Fruit fly (Drosophila melanogaster) whole organism, embryonic: ENCODE measurements around the gene CG1233.

ENCODE experiments used
- ATbp ChIP-seq: fragments of 200-800 bp; sonication (Bioruptor generic); optimal IDR thresholded peaks from 2 replicates; lab custom pipeline; 2017; ENCODE audit warnings: missing biosample characterization, mild to moderate bottlenecking, missing genetic modification characterization, missing genetic modification reagents
- Atf6 ChIP-seq: fragments of 200-800 bp; sonication (Bioruptor generic); IDR thresholded peaks from 2 replicates; pipeline ENCODE4 v1.3.6; 2022; ENCODE audit warnings: missing biosample characterization, missing genetic modification characterization
- Blimp-1 ChIP-seq: fragments of 200-800 bp; sonication (Bioruptor generic); optimal IDR thresholded peaks from 3 replicates; lab custom pipeline; 2018; ENCODE audit warnings: missing biosample characterization, missing genetic modification characterization, mild to moderate bottlenecking, moderate library complexity, missing genetic modification reagents
- CG10209 ChIP-seq: fragments of 200-800 bp; sonication (Bioruptor generic); optimal IDR thresholded peaks from 3 replicates; lab custom pipeline; 2017; ENCODE audit warnings: missing biosample characterization, mild to moderate bottlenecking, missing genetic modification characterization, missing genetic modification reagents
- CG10274 ChIP-seq: fragments of 200-800 bp; sonication (Bioruptor generic); optimal IDR thresholded peaks from 3 replicates; lab custom pipeline; 2017; ENCODE audit warnings: missing biosample characterization, mild to moderate bottlenecking, missing genetic modification characterization
- CG10565 ChIP-seq: fragments of 200-800 bp; sonication (Bioruptor generic); optimal IDR thresholded peaks from 3 replicates; lab custom pipeline; 2016; ENCODE audit warnings: missing biosample characterization, mild to moderate bottlenecking, missing genetic modification characterization
- CG13287 ChIP-seq: fragments of 200-800 bp; sonication (Bioruptor generic); IDR thresholded peaks from 2 replicates; pipeline ENCODE4 v1.3.6; 2022; ENCODE audit warnings: missing biosample characterization, missing genetic modification characterization; ENCODE audit not compliant: partially characterized antibody
- CG13624 ChIP-seq: fragments of 200-800 bp; sonication (Bioruptor generic); optimal IDR thresholded peaks from 2 replicates; lab custom pipeline; 2016; ENCODE audit warnings: missing biosample characterization, missing genetic modification characterization
- CG13894 ChIP-seq: fragments of 200-800 bp; sonication (Bioruptor generic); optimal IDR thresholded peaks from 3 replicates; lab custom pipeline; 2018; ENCODE audit warnings: missing biosample characterization, mild to moderate bottlenecking, missing genetic modification characterization, moderate library complexity
- CG1602 ChIP-seq: fragments of 200-800 bp; sonication (Bioruptor generic); optimal IDR thresholded peaks from 3 replicates; lab custom pipeline; 2016; ENCODE audit warnings: missing biosample characterization, missing genetic modification characterization
- CG2116 ChIP-seq: fragments of 200-800 bp; sonication (Bioruptor generic); optimal IDR thresholded peaks from 3 replicates; lab custom pipeline; 2018; ENCODE audit warnings: missing biosample characterization, mild to moderate bottlenecking, missing genetic modification characterization
- CG2202 ChIP-seq: fragments of 200-800 bp; sonication (Bioruptor generic); optimal IDR thresholded peaks from 2 replicates; lab custom pipeline; 2018; ENCODE audit warnings: missing biosample characterization, mild to moderate bottlenecking, missing genetic modification characterization
- CG2712 ChIP-seq: fragments of 200-800 bp; optimal IDR thresholded peaks from 3 replicates; lab custom pipeline; 2019; ENCODE audit warnings: missing biosample characterization, mild to moderate bottlenecking, missing genetic modification characterization, moderate library complexity
- CG31224 ChIP-seq: fragments of 200-800 bp; sonication (Bioruptor generic); IDR thresholded peaks from 2 replicates; pipeline ENCODE4 v1.3.6; 2022; ENCODE audit warnings: missing biosample characterization, missing genetic modification characterization
- CG32532 ChIP-seq: fragments of 200-800 bp; sonication (Bioruptor generic); IDR thresholded peaks from 2 replicates; pipeline ENCODE4 v1.3.6; 2022; ENCODE audit warnings: missing biosample characterization, missing genetic modification characterization
- CG5953 ChIP-seq: fragments of 200-800 bp; sonication (Bioruptor generic); IDR thresholded peaks from 2 replicates; pipeline ENCODE4 v1.3.6; 2022; ENCODE audit warnings: missing biosample characterization, missing genetic modification characterization
- CG6791 ChIP-seq: fragments of 200-800 bp; sonication (Bioruptor generic); IDR thresholded peaks from 3 replicates; pipeline ENCODE4 v1.3.6; 2022; ENCODE audit warnings: missing biosample characterization, missing genetic modification characterization; ENCODE audit not compliant: partially characterized antibody
- CG7372 ChIP-seq: fragments of 200-800 bp; sonication (Bioruptor generic); IDR thresholded peaks from 2 replicates; pipeline ENCODE4 v1.3.6; 2022; ENCODE audit warnings: missing biosample characterization, missing genetic modification characterization
- CG9876 ChIP-seq: fragments of 200-800 bp; sonication (Bioruptor generic); optimal IDR thresholded peaks from 2 replicates; lab custom pipeline; 2016; ENCODE audit warnings: missing biosample characterization, missing genetic modification characterization
- CG9932 ChIP-seq: fragments of 200-800 bp; sonication (Bioruptor generic); IDR thresholded peaks from 2 replicates; pipeline ENCODE4 v1.3.6; 2022; ENCODE audit warnings: missing biosample characterization, missing genetic modification characterization
- Ets65A ChIP-seq: fragments of 200-800 bp; sonication (Bioruptor generic); peaks from one replicate; lab custom pipeline; 2016; ENCODE audit warnings: missing biosample characterization, missing genetic modification characterization
- Gsc ChIP-seq: fragments of 200-800 bp; sonication (Bioruptor generic); IDR thresholded peaks from 2 replicates; pipeline ENCODE4 v1.3.6; 2022; ENCODE audit warnings: missing biosample characterization, missing genetic modification characterization
- H15 ChIP-seq: fragments of 200-800 bp; sonication (Bioruptor generic); IDR thresholded peaks from 3 replicates; pipeline ENCODE4 v1.3.6; 2022; ENCODE audit warnings: missing biosample characterization, missing genetic modification characterization
- Hr39 ChIP-seq: fragments of >200 bp; optimal IDR thresholded peaks from 2 replicates; lab custom pipeline; 2017
- Hsf ChIP-seq: fragments of 200-800 bp; sonication (Bioruptor generic); optimal IDR thresholded peaks from 3 replicates; lab custom pipeline; 2016; ENCODE audit warnings: missing biosample characterization, missing genetic modification characterization
- Mrtf ChIP-seq: fragments of 200-800 bp; sonication (Bioruptor generic); IDR thresholded peaks from 3 replicates; pipeline ENCODE4 v1.3.6; 2022; ENCODE audit warnings: missing biosample characterization, missing genetic modification characterization
- Sin3A ChIP-seq: fragments of >200 bp; optimal IDR thresholded peaks from 2 replicates; lab custom pipeline; 2018
- Sry-δ ChIP-seq: fragments of 200-800 bp; sonication (Bioruptor generic); optimal IDR thresholded peaks from 2 replicates; lab custom pipeline; 2016; ENCODE audit warnings: missing biosample characterization, missing genetic modification characterization
- TFAM ChIP-seq: fragments of 200-800 bp; sonication (Bioruptor generic); optimal IDR thresholded peaks from 2 replicates; lab custom pipeline; 2017; ENCODE audit warnings: missing biosample characterization, missing genetic modification characterization, inconsistent platforms
- Taf1 ChIP-seq: fragments of 200-800 bp; sonication (Bioruptor generic); IDR thresholded peaks from 2 replicates; pipeline ENCODE4 v1.3.6; 2022; ENCODE audit warnings: missing biosample characterization, missing genetic modification characterization
- amos ChIP-seq: fragments of 200-800 bp; sonication (Bioruptor generic); IDR thresholded peaks from 2 replicates; pipeline ENCODE4 v1.3.6; 2022; ENCODE audit warnings: missing biosample characterization, missing genetic modification characterization; ENCODE audit not compliant: partially characterized antibody
- bowl ChIP-seq: fragments of 200-800 bp; sonication (Bioruptor generic); IDR thresholded peaks from 2 replicates; pipeline ENCODE4 v1.3.6; 2022; ENCODE audit warnings: missing biosample characterization, missing genetic modification characterization
- ci ChIP-seq: fragments of 200-800 bp; sonication (Bioruptor generic); IDR thresholded peaks from 3 replicates; pipeline ENCODE4 v1.3.6; 2022; ENCODE audit warnings: missing biosample characterization, missing genetic modification characterization
- dati ChIP-seq: fragments of 200-800 bp; sonication (Bioruptor generic); IDR thresholded peaks from 2 replicates; pipeline ENCODE4 v1.3.6; 2022; ENCODE audit warnings: missing biosample characterization, missing genetic modification characterization
- dimm ChIP-seq: fragments of 200-800 bp; sonication (Bioruptor generic); IDR thresholded peaks from 2 replicates; pipeline ENCODE4 v1.3.6; 2022; ENCODE audit warnings: missing biosample characterization, missing genetic modification characterization
- fd96Cb ChIP-seq: fragments of 200-800 bp; sonication (Bioruptor generic); optimal IDR thresholded peaks from 2 replicates; lab custom pipeline; 2018; ENCODE audit warnings: missing biosample characterization, mild to moderate bottlenecking, missing genetic modification characterization, moderate library complexity
- grau ChIP-seq: fragments of 200-800 bp; optimal IDR thresholded peaks from 3 replicates; lab custom pipeline; 2019; ENCODE audit warnings: missing biosample characterization, mild to moderate bottlenecking, missing genetic modification characterization, moderate library complexity
- jumu ChIP-seq: fragments of 200-800 bp; sonication (Bioruptor generic); optimal IDR thresholded peaks from 3 replicates; lab custom pipeline; 2016; ENCODE audit warnings: missing biosample characterization, missing genetic modification characterization
- ken ChIP-seq: fragments of 200-800 bp; sonication (Bioruptor generic); IDR thresholded peaks from 3 replicates; pipeline ENCODE4 v1.3.6; 2022; ENCODE audit warnings: missing biosample characterization, missing genetic modification characterization
- klu ChIP-seq: fragments of 200-800 bp; sonication (Bioruptor generic); IDR thresholded peaks from 2 replicates; pipeline ENCODE4 v1.3.6; 2022; ENCODE audit warnings: missing biosample characterization, missing genetic modification characterization
- lola ChIP-seq, 3 experiments: fragments of >200 bp in 2 of 3; fragments of 200-800 bp in 1 of 3; sonication (Bioruptor generic) in 1 of 3; optimal IDR thresholded peaks; 2 replicates each; lab custom pipeline; 2017 to 2019; ENCODE audit warnings: missing biosample characterization in 3 of 3, missing genetic modification characterization in 3 of 3, mild to moderate bottlenecking in 1 of 3, moderate library complexity in 1 of 3
- mld ChIP-seq: fragments of 200-800 bp; sonication (Bioruptor generic); IDR thresholded peaks from 3 replicates; pipeline ENCODE4 v1.3.6; 2022; ENCODE audit warnings: missing biosample characterization, missing genetic modification characterization; ENCODE audit not compliant: partially characterized antibody
- nerfin-2 ChIP-seq: fragments of 200-800 bp; sonication (Bioruptor generic); IDR thresholded peaks from 2 replicates; pipeline ENCODE4 v1.3.6; 2022; ENCODE audit warnings: missing biosample characterization, missing genetic modification characterization; ENCODE audit not compliant: partially characterized antibody
- otp ChIP-seq: fragments of 200-800 bp; sonication (Bioruptor generic); IDR thresholded peaks from 3 replicates; pipeline ENCODE4, ENCODE4 v1.3.6; 2022; ENCODE audit warnings: missing biosample characterization, missing genetic modification characterization
- pros ChIP-seq: fragments of 200-800 bp; sonication (Bioruptor generic); optimal IDR thresholded peaks from 3 replicates; lab custom pipeline; 2019; ENCODE audit warnings: missing biosample characterization, mild to moderate bottlenecking, missing genetic modification characterization, moderate library complexity
- row ChIP-seq: fragments of 200-800 bp; sonication (Bioruptor generic); IDR thresholded peaks from 3 replicates; pipeline ENCODE4 v1.3.6; 2022; ENCODE audit warnings: missing biosample characterization, missing genetic modification characterization
- sim ChIP-seq: fragments of 200-800 bp; sonication (Bioruptor generic); IDR thresholded peaks from 2 replicates; pipeline ENCODE4 v1.3.6; 2022; ENCODE audit warnings: missing biosample characterization, missing genetic modification characterization
- slou ChIP-seq: fragments of 200-800 bp; sonication (Bioruptor generic); optimal IDR thresholded peaks from 3 replicates; lab custom pipeline; 2016; ENCODE audit warnings: missing biosample characterization, missing genetic modification characterization
- sr ChIP-seq: fragments of 200-800 bp; sonication (Bioruptor generic); IDR thresholded peaks from 3 replicates; pipeline ENCODE4 v1.3.6; 2022; ENCODE audit warnings: missing biosample characterization, missing genetic modification characterization
- zen2 ChIP-seq: fragments of 200-800 bp; sonication (Bioruptor generic); IDR thresholded peaks from 3 replicates; pipeline ENCODE4 v1.3.6; 2022; ENCODE audit warnings: missing biosample characterization, missing genetic modification characterization; ENCODE audit not compliant: partially characterized antibody

CG1233 gene

DNA sequence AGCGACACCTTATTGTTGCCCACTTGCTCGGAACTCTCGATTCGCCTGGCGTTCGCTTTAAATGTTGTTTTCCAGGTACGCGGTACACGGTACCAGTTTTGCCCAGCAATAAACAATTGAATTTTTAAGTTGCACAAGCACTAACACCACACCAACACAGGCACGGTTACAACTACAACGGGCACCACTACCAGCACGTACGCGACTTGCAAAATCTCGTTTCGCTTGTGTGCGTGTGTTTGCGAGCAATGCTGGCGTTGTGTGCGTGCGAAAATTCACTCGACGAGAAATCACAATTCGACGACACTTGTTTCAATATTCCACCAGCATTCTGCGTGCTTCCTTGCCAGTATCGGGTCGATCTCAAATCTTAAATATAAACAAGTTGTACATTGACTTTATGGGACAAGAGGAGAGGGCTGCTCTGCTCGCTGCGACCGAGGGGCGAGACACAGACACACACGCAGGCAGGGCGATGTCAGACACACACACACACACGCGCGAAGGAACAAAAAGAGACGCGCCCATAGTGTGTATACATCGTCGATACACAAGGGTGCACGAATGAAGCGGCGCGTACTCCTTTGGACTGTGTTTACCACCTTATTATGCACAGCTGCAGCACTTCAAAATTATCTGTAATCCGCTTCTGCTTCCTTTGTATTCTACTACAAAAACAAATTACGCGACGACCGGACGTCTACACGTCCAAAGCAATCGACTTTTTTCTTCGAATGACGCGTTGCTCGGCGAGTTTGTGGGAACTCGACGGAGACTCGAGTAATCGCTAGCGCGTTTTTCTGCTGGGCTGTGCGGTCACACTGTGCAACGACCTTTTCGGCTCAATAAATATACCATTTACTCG lies 41.9 kb upstream of the CG1233 start, which contains the start of gene fwd (continued):
- no peak for TF ChIP-seq sim (GFP tag; lab: Robert Waterston, UW)
- peak; percentile 50 for TF ChIP-seq Atf6 (GFP tag; lab: Robert Waterston, UW)
- peak; percentile 66 for TF ChIP-seq Sin3A (lab: Kevin White, UChicago)
- TF ChIP-seq CG31224 (GFP tag; lab: Robert Waterston, UW) = no peak
- peak; percentile 74 for TF ChIP-seq CG2116 (GFP tag; lab: Kevin White, UChicago)
- peak; percentile 72; the same call in 1 of the 3 replicates for TF ChIP-seq ci
- TF ChIP-seq otp = no peak
- no peak for TF ChIP-seq Hsf (GFP tag; lab: Kevin White, UChicago)
- no peak for TF ChIP-seq mld (GFP tag; lab: Robert Waterston, UW)
- TF ChIP-seq CG10209 (GFP tag; lab: Kevin White, UChicago) = no peak
- TF ChIP-seq amos (GFP tag; lab: Robert Waterston, UW) = peak; percentile 58
- peak; percentile 41 for TF ChIP-seq CG2712 (tag; lab: Kevin White, UChicago)
- no peak for TF ChIP-seq CG10565
- TF ChIP-seq pros (GFP tag; lab: Kevin White, UChicago) = peak; percentile 64
- TF ChIP-seq CG9876 = no peak
- TF ChIP-seq CG1602 (GFP tag; lab: Kevin White, UChicago) = no peak
- no peak for TF ChIP-seq nerfin-2 (GFP tag; lab: Robert Waterston, UW)
- TF ChIP-seq CG6791 (GFP tag; lab: Robert Waterston, UW) = peak; percentile 54; the same call in 1 of the 3 replicates
- peak; percentile 46 for TF ChIP-seq grau (tag; lab: Kevin White, UChicago)
- no peak for TF ChIP-seq CG7372 (GFP tag; lab: Robert Waterston, UW)
- TF ChIP-seq ATbp (GFP tag; lab: Kevin White, UChicago) = no peak
- TF ChIP-seq CG2202 = no peak
- TF ChIP-seq Blimp-1 (GFP tag; lab: Kevin White, UChicago) = no peak
- no peak for TF ChIP-seq bowl
- TF ChIP-seq CG32532 (GFP tag; lab: Robert Waterston, UW) = peak; percentile 36; the same call in 1 of the 2 replicates
- no peak for TF ChIP-seq CG10274 (GFP tag; lab: Kevin White, UChicago)
- TF ChIP-seq Ets65A (GFP tag; lab: Kevin White, UChicago) = no peak
- peak; percentile 53 for TF ChIP-seq Sry-δ (GFP tag; lab: Kevin White, UChicago)
- TF ChIP-seq fd96Cb = no peak
- TF ChIP-seq Taf1 (GFP tag; lab: Robert Waterston, UW) = no peak
- no peak for TF ChIP-seq Mrtf (GFP tag; lab: Robert Waterston, UW)
- TF ChIP-seq row (GFP tag; lab: Robert Waterston, UW) = no peak; the same call in 2 of the 3 replicates
- no peak for TF ChIP-seq dimm
- TF ChIP-seq Hr39 = no peak
- TF ChIP-seq jumu (GFP tag; lab: Kevin White, UChicago) = peak; percentile 53
- no peak for TF ChIP-seq lola (GFP tag; optimal IDR thresholded peaks at IDR 0.05; lab: Kevin White, UChicago)
- TF ChIP-seq CG9932 (GFP tag; lab: Robert Waterston, UW) = peak; percentile 38; the same call in 1 of the 2 replicates
- peak; percentile 49 for TF ChIP-seq CG13894 (tag; lab: Kevin White, UChicago)
- no peak for TF ChIP-seq TFAM (GFP tag; lab: Kevin White, UChicago)
- TF ChIP-seq zen2 (GFP tag; lab: Robert Waterston, UW) = no peak
- TF ChIP-seq Gsc = no peak
- TF ChIP-seq dati (GFP tag; lab: Robert Waterston, UW) = no peak
- TF ChIP-seq sr = no peak
- no peak; the same call in 2 of the 3 replicates for TF ChIP-seq ken
- TF ChIP-seq CG13624 (GFP tag; lab: Kevin White, UChicago) = peak; percentile 66
- no peak for TF ChIP-seq CG5953
- TF ChIP-seq CG13287 (GFP tag; lab: Robert Waterston, UW) = no peak; the same call in 1 of the 2 replicates
- TF ChIP-seq klu (GFP tag; lab: Robert Waterston, UW) = no peak
- no peak for TF ChIP-seq H15 (GFP tag; lab: Robert Waterston, UW)
- TF ChIP-seq slou (GFP tag; lab: Kevin White, UChicago) = no peak
